Worm (Caenorhabditis elegans): ENCODE results near the gene lias-1.

lias-1 gene

ce11 chrIII:3487133-3487532, 17.8 kb downstream of the lias-1 start:
- TF ChIP-seq Y55F3AM.14 (GFP tag; optimal IDR thresholded peaks at IDR 0.05) (no peak), dmd-4 (tag; optimal IDR thresholded peaks at IDR 0.05) (no peak), nhr-11 (tag; optimal IDR thresholded peaks at IDR 0.05) (no peak), blmp-1 (tag; optimal IDR thresholded peaks at IDR 0.05; ENCODE audit: insufficient read depth) (no peak), aly-2 (tag; optimal IDR thresholded peaks at IDR 0.05) (no peak), nhr-237 (tag; optimal IDR thresholded peaks at IDR 0.05) (no peak), alr-1 (tag; optimal IDR thresholded peaks at IDR 0.05) (no peak), ZK546.5 (tag; optimal IDR thresholded peaks at IDR 0.05) (no peak), ceh-82 (tag; optimal IDR thresholded peaks at IDR 0.05) (no peak), nhr-23 (tag; optimal IDR thresholded peaks at IDR 0.05) (no peak), lsy-2 (tag; optimal IDR thresholded peaks at IDR 0.05) (no peak), gmeb-1 (tag; optimal IDR thresholded peaks at IDR 0.05) (no peak), egl-27 (tag; optimal IDR thresholded peaks at IDR 0.05) (no peak), nhr-129 (tag; optimal IDR thresholded peaks at IDR 0.05) (no peak), sma-3 (GFP tag; optimal IDR thresholded peaks at IDR 0.05) (no peak), elt-1 (tag; optimal IDR thresholded peaks at IDR 0.05) (no peak), nhr-77 (tag; optimal IDR thresholded peaks at IDR 0.05) (no peak), sma-9 (GFP tag; optimal IDR thresholded peaks at IDR 0.05) (no peak), sma-9 (tag; optimal IDR thresholded peaks at IDR 0.05) (no peak), unc-62 (GFP tag; optimal IDR thresholded peaks at IDR 0.05) (no peak), lin-11 (tag; optimal IDR thresholded peaks at IDR 0.05) (no peak)

ce11 chrIII:3486055-3486454, 18.8 kb downstream of the lias-1 start:
- no peak for TF ChIP-seq elt-3 (tag; optimal IDR thresholded peaks at IDR 0.05)
- TF ChIP-seq ztf-1 (GFP tag; conservative IDR thresholded peaks at IDR 0.05) = no peak
- TF ChIP-seq sma-3 (GFP tag; optimal IDR thresholded peaks at IDR 0.05) = peak; percentile 30
- TF ChIP-seq blmp-1 (tag; optimal IDR thresholded peaks at IDR 0.05; ENCODE audit: insufficient read depth) = peak; percentile 55

- no peak for TF ChIP-seq ztf-4 (tag; optimal IDR thresholded peaks at IDR 0.05)
- TF ChIP-seq unc-62 (GFP tag; optimal IDR thresholded peaks at IDR 0.05) = no peak
- TF ChIP-seq ZK546.5 (tag; optimal IDR thresholded peaks at IDR 0.05) = no peak
- TF ChIP-seq F13H6.1 (tag; optimal IDR thresholded peaks at IDR 0.05) = no peak
Measured at ce11 chrIII:3484995-3485394, 19.9 kb downstream of the lias-1 start.

ce11 chrIII:3482291-3482690, 22.6 kb downstream of the lias-1 start, which contains the start of gene C34C12.6:
Gene C34C12.6 (plus strand): TSS chrIII:3482591.
- no peak for TF ChIP-seq mdl-1 (tag; optimal IDR thresholded peaks at IDR 0.05)
- no peak for TF ChIP-seq ZK546.5 (tag; optimal IDR thresholded peaks at IDR 0.05)
- no peak for TF ChIP-seq C34F6.9 (tag; optimal IDR thresholded peaks at IDR 0.05)
- no peak for TF ChIP-seq ama-1 (optimal IDR thresholded peaks at IDR 0.05)
- TF ChIP-seq ceh-82 (tag; optimal IDR thresholded peaks at IDR 0.05) = no peak
- no peak for TF ChIP-seq fos-1 (tag; optimal IDR thresholded peaks at IDR 0.05)
- no peak for TF ChIP-seq nhr-237 (tag; optimal IDR thresholded peaks at IDR 0.05)
- TF ChIP-seq nhr-11 (tag; optimal IDR thresholded peaks at IDR 0.05) = no peak
- no peak for TF ChIP-seq unc-55 (GFP tag; optimal IDR thresholded peaks at IDR 0.05)
- TF ChIP-seq mbf-1 (tag; optimal IDR thresholded peaks at IDR 0.05) = no peak
- no peak for TF ChIP-seq skn-1 (tag; optimal IDR thresholded peaks at IDR 0.05)
- no peak for TF ChIP-seq nhr-23 (tag; optimal IDR thresholded peaks at IDR 0.05)
- no peak for TF ChIP-seq lin-13 (GFP tag; optimal IDR thresholded peaks at IDR 0.05)
- no peak for TF ChIP-seq nhr-129 (tag; optimal IDR thresholded peaks at IDR 0.05)
- TF ChIP-seq nhr-6 (tag; optimal IDR thresholded peaks at IDR 0.05) = no peak
- TF ChIP-seq unc-39 (tag; optimal IDR thresholded peaks at IDR 0.05) = no peak
- TF ChIP-seq sma-9 (GFP tag; optimal IDR thresholded peaks at IDR 0.05) = no peak
- no peak for TF ChIP-seq sma-9 (tag; optimal IDR thresholded peaks at IDR 0.05)
- TF ChIP-seq lsy-2 (tag; optimal IDR thresholded peaks at IDR 0.05) = no peak
- no peak for TF ChIP-seq lin-11 (tag; optimal IDR thresholded peaks at IDR 0.05)

ce11 chrIII:3480950-3481349, 24.0 kb downstream of the lias-1 start:
- TF ChIP-seq mab-5 (tag; optimal IDR thresholded peaks at IDR 0.05) (no peak), blmp-1 (tag; optimal IDR thresholded peaks at IDR 0.05; ENCODE audit: insufficient read depth) (peak; percentile 15)
